Fruit fly (Drosophila melanogaster): ENCODE results near the gene CG4325.
A peak's percentile ranks its signal among the peaks of the same experiment; 100 is the strongest.

Gene CG4325

dm6 chrX:2036800-2037488, 6.7 kb downstream of the CG4325 start (continued):
- peak; percentile 19; the same call in 1 of the 2 replicates for TF ChIP-seq CG32532 (GFP tag; IDR thresholded peaks at IDR 0.05)
- no peak for TF ChIP-seq jing (GFP tag; optimal IDR thresholded peaks at IDR 0.05)
- no peak for TF ChIP-seq Dip3 (GFP tag; optimal IDR thresholded peaks at IDR 0.05)
- peak; percentile 33 for TF ChIP-seq ind (GFP tag; optimal IDR thresholded peaks at IDR 0.05)
- TF ChIP-seq CG34376 (GFP tag; optimal IDR thresholded peaks at IDR 0.05) = no peak
- no peak for TF ChIP-seq CG12744 (GFP tag; optimal IDR thresholded peaks at IDR 0.05)
- no peak for TF ChIP-seq CG7271 (tag; optimal IDR thresholded peaks at IDR 0.05)
- no peak for TF ChIP-seq Stat92E (GFP tag; optimal IDR thresholded peaks at IDR 0.05)
- TF ChIP-seq pan (optimal IDR thresholded peaks at IDR 0.05) = peak in 1 of 2 experiments; percentile 14
- no peak for TF ChIP-seq pan (GFP tag; optimal IDR thresholded peaks at IDR 0.05 in 1 of 2, IDR thresholded peaks at IDR 0.05 in 1 of 2)
- TF ChIP-seq disco-r (GFP tag; optimal IDR thresholded peaks at IDR 0.05) = no peak
- no peak for TF ChIP-seq dmrt99B (tag; optimal IDR thresholded peaks at IDR 0.05)
- no peak for TF ChIP-seq emc (GFP tag; optimal IDR thresholded peaks at IDR 0.05)
- no peak for TF ChIP-seq CG18619 (GFP tag; optimal IDR thresholded peaks at IDR 0.05)
- no peak for TF ChIP-seq unc-4 (GFP tag; IDR thresholded peaks at IDR 0.05; ENCODE audit: partially characterized antibody)
- no peak for TF ChIP-seq CG33213 (GFP tag; optimal IDR thresholded peaks at IDR 0.05)
- no peak for TF ChIP-seq CG10654 (GFP tag; optimal IDR thresholded peaks at IDR 0.05)
- peak; percentile 38; the same call in 1 of the 2 replicates for TF ChIP-seq Xrp1 (GFP tag; IDR thresholded peaks at IDR 0.05)
- TF ChIP-seq aop (GFP tag; IDR thresholded peaks at IDR 0.05) = no peak
- no peak for TF ChIP-seq Hand (GFP tag; optimal IDR thresholded peaks at IDR 0.05)
- no peak for TF ChIP-seq CG9727 (GFP tag; optimal IDR thresholded peaks at IDR 0.05)
- peak; percentile 4 for TF ChIP-seq bcd (GFP tag; optimal IDR thresholded peaks at IDR 0.05)
- TF ChIP-seq CG12104 (GFP tag; optimal IDR thresholded peaks at IDR 0.05) = no peak
- TF ChIP-seq ab (GFP tag; optimal IDR thresholded peaks at IDR 0.05) = no peak
- TF ChIP-seq CG1233 (GFP tag; optimal IDR thresholded peaks at IDR 0.05) = no peak
- TF ChIP-seq CG16813 (GFP tag; IDR thresholded peaks at IDR 0.05; ENCODE audit: partially characterized antibody) = no peak
- TF ChIP-seq trh (GFP tag; optimal IDR thresholded peaks at IDR 0.05) = no peak
- TF ChIP-seq Ptx1 (GFP tag; IDR thresholded peaks at IDR 0.05) = peak; percentile 18; the same call in 1 of the 2 replicates
- 0 out of 3 replicates have a peak, but pooled peaks have one; percentile 15 for TF ChIP-seq zfh1 (GFP tag; IDR thresholded peaks at IDR 0.05)
- TF ChIP-seq CG11560 (tag; IDR thresholded peaks at IDR 0.05) = no peak
- TF ChIP-seq CG32772 (GFP tag; IDR thresholded peaks at IDR 0.05) = no peak
- no peak for TF ChIP-seq ara (GFP tag; IDR thresholded peaks at IDR 0.05)
- TF ChIP-seq CG4730 (GFP tag; IDR thresholded peaks at IDR 0.05) = no peak
- no peak for TF ChIP-seq prd (optimal IDR thresholded peaks at IDR 0.05)
- no peak for TF ChIP-seq prd (GFP tag; IDR thresholded peaks at IDR 0.05)
- no peak for TF ChIP-seq zen (tag; optimal IDR thresholded peaks at IDR 0.05)
- no peak for TF ChIP-seq MBD-R2 (GFP tag; IDR thresholded peaks at IDR 0.05)
- TF ChIP-seq MTF-1 (GFP tag; optimal IDR thresholded peaks at IDR 0.05; ENCODE audit: borderline replicate concordance) = no peak
- no peak for TF ChIP-seq CG15073 (GFP tag; optimal IDR thresholded peaks at IDR 0.05)
- no peak for TF ChIP-seq Oli (tag; optimal IDR thresholded peaks at IDR 0.05)
- no peak for TF ChIP-seq nau (GFP tag; optimal IDR thresholded peaks at IDR 0.05)
- TF ChIP-seq sim (GFP tag; IDR thresholded peaks at IDR 0.05) = no peak
